Worm (Caenorhabditis elegans) whole organism, L4 larva: ENCODE results near the gene T07C4.3.

Experiments
- D1046.2 ChIP-seq: fragments of 200-800 bp; sonication (Bioruptor generic); IDR thresholded peaks from 2 replicates; pipeline ENCODE4 v1.3.6; 2022; ENCODE audit warnings: missing genetic modification characterization, missing compliant biosample characterization
- unc-130 ChIP-seq: sonication (generic microtip); optimal IDR thresholded peaks from 2 replicates; lab custom pipeline; 2016; ENCODE audit warnings: missing genetic modification reagents, missing genetic modification characterization, missing compliant biosample characterization
- zag-1 ChIP-seq: fragments of 150-350 bp; optimal IDR thresholded peaks from 2 replicates; lab custom pipeline; 2014; ENCODE audit warnings: missing biosample characterization, missing genetic modification characterization

DNA sequence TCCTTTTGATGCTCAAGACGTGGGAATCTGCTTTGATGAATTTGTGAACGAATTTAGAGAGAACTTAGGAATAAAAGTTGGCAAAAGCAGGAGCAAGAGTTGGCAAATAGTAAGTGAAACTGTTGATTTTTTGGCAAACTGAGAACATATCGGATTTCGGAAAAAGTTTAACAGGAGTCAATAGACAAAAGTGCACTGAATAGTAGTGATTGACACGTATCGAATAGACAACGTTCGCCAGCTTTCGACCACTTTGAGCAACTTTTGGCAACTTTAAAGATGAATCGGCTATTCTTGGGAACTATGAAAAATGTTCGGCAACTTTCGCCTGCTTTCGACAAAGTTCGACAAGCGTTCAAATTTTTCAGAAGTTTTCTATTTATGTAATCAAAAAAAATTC, 39.7 kb downstream of the T07C4.3 start, which contains the start of gene M03C11.9:
- TF ChIP-seq unc-130 (GFP tag; lab: Kevin White, UChicago) (no peak), D1046.2 (GFP tag; lab: Robert Waterston, UW) (no peak), zag-1 (tag; lab: Kevin White, UChicago) (no peak)
